Comparison of ENCODE assay signal across 5 fruit fly cellular contexts in genomic region chr2L:18987078-18987895, dm6.
TF ChIP-seq lines count a peak whose summit lies in the region.

Gene Swip-1 (minus strand): TSS chr2L:18987280.
Gene EMC5 (plus strand): TSS chr2L:18987707.

- TF ChIP-seq CTCF in whole organism, embryonic (GFP tag; optimal IDR thresholded peaks at IDR 0.05; lab: Kevin White, UChicago) = no peak

TF ChIP-seq in whole organism, adult, 20 proteins besides CTCF, POLR2A, EP300 and RAD21 (continues in another document):
- peak; percentile 74 for TF ChIP-seq CG7101 (tag; optimal IDR thresholded peaks at IDR 0.05; lab: Kevin White, UChicago)
- TF ChIP-seq CG11617 (GFP tag; optimal IDR thresholded peaks at IDR 0.05; lab: Kevin White, UChicago) = peak; percentile 65
- TF ChIP-seq CG5204 (GFP tag; optimal IDR thresholded peaks at IDR 0.05; lab: Kevin White, UChicago) = no peak
- peak; percentile 2 for TF ChIP-seq CG7045 (GFP tag; optimal IDR thresholded peaks at IDR 0.05; lab: Kevin White, UChicago)
- peak; percentile 48 for TF ChIP-seq toe (GFP tag; optimal IDR thresholded peaks at IDR 0.05; lab: Kevin White, UChicago)
- peak; percentile 29 for TF ChIP-seq bab1 (GFP tag; optimal IDR thresholded peaks at IDR 0.05; lab: Kevin White, UChicago)
- TF ChIP-seq kay (GFP tag; lab: Kevin White, UChicago; ENCODE audit: borderline replicate concordance) = no peak
- TF ChIP-seq CG12768 (GFP tag; optimal IDR thresholded peaks at IDR 0.05; lab: Kevin White, UChicago) = no peak
- TF ChIP-seq CG33017 (tag; optimal IDR thresholded peaks at IDR 0.05; lab: Kevin White, UChicago) = peak; percentile 29
- TF ChIP-seq CG14711 (tag; optimal IDR thresholded peaks at IDR 0.05; lab: Kevin White, UChicago) = peak; percentile 92
- peak; percentile 22 for TF ChIP-seq Mnt (GFP tag; optimal IDR thresholded peaks at IDR 0.05; lab: Kevin White, UChicago)
- peak; percentile 8 for TF ChIP-seq CG1620 (GFP tag; optimal IDR thresholded peaks at IDR 0.05; lab: Kevin White, UChicago)
- peak; percentile 36 for TF ChIP-seq ovo (GFP tag; optimal IDR thresholded peaks at IDR 0.05; lab: Kevin White, UChicago)
- no peak for TF ChIP-seq cic (GFP tag; optimal IDR thresholded peaks at IDR 0.05; lab: Kevin White, UChicago)
- TF ChIP-seq tj (GFP tag; optimal IDR thresholded peaks at IDR 0.05; lab: Kevin White, UChicago) = peak; percentile 57
- TF ChIP-seq Clk (GFP tag; optimal IDR thresholded peaks at IDR 0.05; lab: Kevin White, UChicago) = no peak
- no peak for TF ChIP-seq Crg-1 (GFP tag; optimal IDR thresholded peaks at IDR 0.05; lab: Kevin White, UChicago)
- TF ChIP-seq pad (GFP tag; optimal IDR thresholded peaks at IDR 0.05; lab: Kevin White, UChicago) = peak; percentile 26

TF ChIP-seq in whole organism, embryonic, 481 proteins besides CTCF, POLR2A, EP300 and RAD21 (continues in another document):
- TF ChIP-seq CG11695 (GFP tag; IDR thresholded peaks at IDR 0.05; lab: Robert Waterston, UW) (no peak), CG12236 (GFP tag; optimal IDR thresholded peaks at IDR 0.05; lab: Kevin White, UChicago) (no peak), CG8478 (optimal IDR thresholded peaks at IDR 0.05; lab: Kevin White, UChicago) (no peak), pnt (GFP tag; optimal IDR thresholded peaks at IDR 0.05; lab: Kevin White, UChicago) (no peak), Fer3 (tag; optimal IDR thresholded peaks at IDR 0.05; lab: Kevin White, UChicago) (peak; percentile 44), CG18262 (tag; optimal IDR thresholded peaks at IDR 0.05; lab: Kevin White, UChicago) (peak; percentile 78), CG30431 (GFP tag; optimal IDR thresholded peaks at IDR 0.05; lab: Kevin White, UChicago) (no peak), PHDP (tag; optimal IDR thresholded peaks at IDR 0.05; lab: Kevin White, UChicago) (peak; percentile 62), CG2129 (GFP tag; IDR thresholded peaks at IDR 0.05; lab: Robert Waterston, UW; ENCODE audit: partially characterized antibody) (0 out of 2 replicates have a peak, but pooled peaks have one; percentile 12), mirr (GFP tag; optimal IDR thresholded peaks at IDR 0.05; lab: Kevin White, UChicago) (no peak), Stat92E (GFP tag; optimal IDR thresholded peaks at IDR 0.05; lab: Kevin White, UChicago) (no peak), gem (tag; optimal IDR thresholded peaks at IDR 0.05; lab: Kevin White, UChicago) (peak; percentile 84), Rfx (GFP tag; IDR thresholded peaks at IDR 0.05; lab: Robert Waterston, UW) (peak; percentile 78), Vsx1 (GFP tag; optimal IDR thresholded peaks at IDR 0.05; lab: Kevin White, UChicago) (peak; percentile 45), zfh2 (GFP tag; optimal IDR thresholded peaks at IDR 0.05; lab: Kevin White, UChicago) (peak; percentile 13), Gug (GFP tag; IDR thresholded peaks at IDR 0.05; lab: Robert Waterston, UW) (peak; percentile 45; the same call in 1 of the 4 replicates), CG17829 (tag; optimal IDR thresholded peaks at IDR 0.05; lab: Kevin White, UChicago) (peak; percentile 77), Dref (GFP tag; IDR thresholded peaks at IDR 0.05; lab: Robert Waterston, UW) (no peak), Mad (GFP tag; optimal IDR thresholded peaks at IDR 0.05; lab: Kevin White, UChicago) (no peak)

TF ChIP-seq in whole organism, prepupa, 60 proteins besides CTCF, POLR2A, EP300 and RAD21 (continues in another document):
- peak; percentile 33 for TF ChIP-seq CG4318 (GFP tag; optimal IDR thresholded peaks at IDR 0.05; lab: Kevin White, UChicago)
- TF ChIP-seq CG10669 (GFP tag; optimal IDR thresholded peaks at IDR 0.05; lab: Kevin White, UChicago) = peak; percentile 9
- TF ChIP-seq Lpt (GFP tag; optimal IDR thresholded peaks at IDR 0.05; lab: Kevin White, UChicago) = no peak
- no peak for TF ChIP-seq svp (GFP tag; lab: Kevin White, UChicago)
- peak; percentile 36 for TF ChIP-seq OdsH (GFP tag; optimal IDR thresholded peaks at IDR 0.05; lab: Kevin White, UChicago)
- TF ChIP-seq Blimp-1 (GFP tag; optimal IDR thresholded peaks at IDR 0.05; lab: Kevin White, UChicago) = no peak
- TF ChIP-seq CG3919 (GFP tag; optimal IDR thresholded peaks at IDR 0.05; lab: Kevin White, UChicago) = peak; percentile 50
- TF ChIP-seq CG6163 (GFP tag; IDR thresholded peaks at IDR 0.05; lab: Robert Waterston, UW) = peak; percentile 61; the same call in 2 of the 3 replicates
- no peak for TF ChIP-seq cyc (GFP tag; optimal IDR thresholded peaks at IDR 0.05; lab: Kevin White, UChicago)
- TF ChIP-seq CG6808 (GFP tag; optimal IDR thresholded peaks at IDR 0.05; lab: Kevin White, UChicago) = peak; percentile 35
- TF ChIP-seq CG3032 (tag; optimal IDR thresholded peaks at IDR 0.05; lab: Kevin White, UChicago) = peak; percentile 66
- TF ChIP-seq CG6276 (GFP tag; optimal IDR thresholded peaks at IDR 0.05; lab: Kevin White, UChicago) = no peak
- TF ChIP-seq Smox (GFP tag; optimal IDR thresholded peaks at IDR 0.05; lab: Kevin White, UChicago) = no peak
- TF ChIP-seq CG15336 (GFP tag; IDR thresholded peaks at IDR 0.05; lab: Robert Waterston, UW) = no peak
- peak; percentile 2 for TF ChIP-seq pdm3 (GFP tag; optimal IDR thresholded peaks at IDR 0.05; lab: Kevin White, UChicago)
- TF ChIP-seq Hr38 (GFP tag; optimal IDR thresholded peaks at IDR 0.05; lab: Kevin White, UChicago) = no peak
- peak; percentile 38 for TF ChIP-seq Sox102F (GFP tag; optimal IDR thresholded peaks at IDR 0.05; lab: Kevin White, UChicago)
- no peak for TF ChIP-seq CG16779 (tag; optimal IDR thresholded peaks at IDR 0.05; lab: Kevin White, UChicago)
- peak; percentile 19; the same call in 2 of the 3 replicates for TF ChIP-seq eg (GFP tag; IDR thresholded peaks at IDR 0.05; lab: Robert Waterston, UW)
- no peak for TF ChIP-seq CG9139 (GFP tag; optimal IDR thresholded peaks at IDR 0.05; lab: Kevin White, UChicago)

TF ChIP-seq in whole organism, pupa, 21 proteins besides CTCF, POLR2A, EP300 and RAD21 (continues in another document):
- TF ChIP-seq CG14655 (GFP tag; optimal IDR thresholded peaks at IDR 0.05; lab: Kevin White, UChicago) (peak; percentile 50), CG9948 (tag; optimal IDR thresholded peaks at IDR 0.05; lab: Kevin White, UChicago) (peak; percentile 31), CG8159 (tag; optimal IDR thresholded peaks at IDR 0.05; lab: Kevin White, UChicago) (peak; percentile 68), D1 (tag; optimal IDR thresholded peaks at IDR 0.05; lab: Kevin White, UChicago) (peak; percentile 16), fd96Ca (GFP tag; IDR thresholded peaks at IDR 0.05; lab: Robert Waterston, UW) (0 out of 3 replicates have a peak, but pooled peaks have one; percentile 36), CG17806 (tag; optimal IDR thresholded peaks at IDR 0.05; lab: Kevin White, UChicago) (peak; percentile 32), Snoo (tag; optimal IDR thresholded peaks at IDR 0.05; lab: Kevin White, UChicago) (no peak), CG15710 (tag; optimal IDR thresholded peaks at IDR 0.05; lab: Kevin White, UChicago) (peak; percentile 61), CG13204 (GFP tag; optimal IDR thresholded peaks at IDR 0.05; lab: Kevin White, UChicago) (no peak), Ets98B (GFP tag; IDR thresholded peaks at IDR 0.05; lab: Robert Waterston, UW) (peak; percentile 38; the same call in 1 of the 2 replicates), CG12605 (GFP tag; IDR thresholded peaks at IDR 0.05; lab: Robert Waterston, UW) (no peak), gl (tag; optimal IDR thresholded peaks at IDR 0.05; lab: Kevin White, UChicago) (no peak), Pif1B (GFP tag; optimal IDR thresholded peaks at IDR 0.05; lab: Kevin White, UChicago) (peak; percentile 2), CG34367 (tag; optimal IDR thresholded peaks at IDR 0.05; lab: Kevin White, UChicago) (peak; percentile 31), CG32121 (GFP tag; IDR thresholded peaks at IDR 0.05; lab: Robert Waterston, UW) (no peak; the same call in 1 of the 2 replicates), Pif1A (GFP tag; optimal IDR thresholded peaks at IDR 0.05; lab: Kevin White, UChicago) (peak; percentile 23), EcR (GFP tag; optimal IDR thresholded peaks at IDR 0.05; lab: Kevin White, UChicago) (no peak), CG4496 (GFP tag; IDR thresholded peaks at IDR 0.05; lab: Robert Waterston, UW) (peak; percentile 39; the same call in 1 of the 3 replicates), CG10348 (GFP tag; IDR thresholded peaks at IDR 0.05; lab: Robert Waterston, UW) (no peak), rn (GFP tag; IDR thresholded peaks at IDR 0.05; lab: Robert Waterston, UW) (0 out of 2 replicates have a peak, but pooled peaks have one; percentile 9)

TF ChIP-seq in whole organism, wandering third instar larva, 38 proteins besides CTCF, POLR2A, EP300 and RAD21 (continues in another document):
- peak; percentile 37 for TF ChIP-seq Hnf4 (GFP tag; optimal IDR thresholded peaks at IDR 0.05; lab: Kevin White, UChicago)
- TF ChIP-seq OdsH (GFP tag; optimal IDR thresholded peaks at IDR 0.05; lab: Kevin White, UChicago) = peak; percentile 42
- peak in 1 of 2 experiments; percentile 63 for TF ChIP-seq foxo (GFP tag; optimal IDR thresholded peaks at IDR 0.05; lab: Kevin White, UChicago)
- TF ChIP-seq Mio (GFP tag; optimal IDR thresholded peaks at IDR 0.05; lab: Kevin White, UChicago) = no peak
- peak; percentile 47 for TF ChIP-seq psq (GFP tag; optimal IDR thresholded peaks at IDR 0.05; lab: Kevin White, UChicago)
- TF ChIP-seq ey (GFP tag; optimal IDR thresholded peaks at IDR 0.05; lab: Kevin White, UChicago) = no peak
- peak; percentile 2 for TF ChIP-seq Hr83 (GFP tag; optimal IDR thresholded peaks at IDR 0.05; lab: Kevin White, UChicago; ENCODE audit: poor library complexity, severe bottlenecking)
- TF ChIP-seq Dif (GFP tag; optimal IDR thresholded peaks at IDR 0.05; lab: Kevin White, UChicago; ENCODE audit: partially characterized antibody) = peak; percentile 33
- TF ChIP-seq CrebA (GFP tag; optimal IDR thresholded peaks at IDR 0.05; lab: Kevin White, UChicago; ENCODE audit: borderline replicate concordance) = no peak
- no peak for TF ChIP-seq br (GFP tag; optimal IDR thresholded peaks at IDR 0.05; lab: Kevin White, UChicago)
- TF ChIP-seq tai (GFP tag; optimal IDR thresholded peaks at IDR 0.05; lab: Kevin White, UChicago) = no peak
- no peak for TF ChIP-seq Abd-B (GFP tag; optimal IDR thresholded peaks at IDR 0.05; lab: Kevin White, UChicago)
- TF ChIP-seq CG32264 (GFP tag; optimal IDR thresholded peaks at IDR 0.05; lab: Kevin White, UChicago) = no peak
- peak; percentile 32 for TF ChIP-seq woc (GFP tag; optimal IDR thresholded peaks at IDR 0.05; lab: Kevin White, UChicago)
- no peak for TF ChIP-seq GATAd (GFP tag; optimal IDR thresholded peaks at IDR 0.05; lab: Kevin White, UChicago)
- peak; percentile 60 for TF ChIP-seq rgr (GFP tag; optimal IDR thresholded peaks at IDR 0.05; lab: Kevin White, UChicago)
- TF ChIP-seq Jra (GFP tag; optimal IDR thresholded peaks at IDR 0.05; lab: Kevin White, UChicago) = no peak
- no peak for TF ChIP-seq sv (GFP tag; optimal IDR thresholded peaks at IDR 0.05; lab: Kevin White, UChicago)
- no peak for TF ChIP-seq Myc (optimal IDR thresholded peaks at IDR 0.05; lab: Kevin White, UChicago)
- no peak for TF ChIP-seq dsf (GFP tag; optimal IDR thresholded peaks at IDR 0.05; lab: Kevin White, UChicago; ENCODE audit: borderline replicate concordance)
- no peak for TF ChIP-seq dl (GFP tag; optimal IDR thresholded peaks at IDR 0.05; lab: Kevin White, UChicago; ENCODE audit: insufficient read depth in 1 of 2, partially characterized antibody in 2 of 2)
- TF ChIP-seq h (GFP tag; optimal IDR thresholded peaks at IDR 0.05; lab: Kevin White, UChicago) = peak; percentile 43
